Worm (Caenorhabditis elegans) whole organism, L4 larva: ENCODE results near the gene pqn-8.

Experiments used
- F10B5.3 ChIP-seq: sonication (generic microtip); optimal IDR thresholded peaks from 2 replicates; lab custom pipeline; 2016; ENCODE audit warnings: mild to moderate bottlenecking, missing genetic modification characterization, missing compliant biosample characterization
- F37D6.2 ChIP-seq: sonication (generic microtip); optimal IDR thresholded peaks from 2 replicates; lab custom pipeline; 2016; ENCODE audit warnings: mild to moderate bottlenecking, missing genetic modification characterization, missing compliant biosample characterization
- F49E8.2 ChIP-seq: sonication (generic microtip); optimal IDR thresholded peaks from 2 replicates; lab custom pipeline; 2016; ENCODE audit warnings: missing compliant biosample characterization, mild to moderate bottlenecking, missing genetic modification characterization, borderline replicate concordance
- R02D3.7 ChIP-seq: fragments of 150-350 bp; sonication (generic microtip); optimal IDR thresholded peaks from 3 replicates; lab custom pipeline; 2014; ENCODE audit warnings: missing biosample characterization, missing genetic modification characterization
- T20F7.1 ChIP-seq: fragments of 200-800 bp; sonication (Bioruptor generic); optimal IDR thresholded peaks from 2 replicates; lab custom pipeline; 2018; ENCODE audit warnings: mild to moderate bottlenecking, missing genetic modification characterization, missing compliant biosample characterization
- T26A8.4 ChIP-seq: fragments of 200-800 bp; sonication (Bioruptor generic); IDR thresholded peaks from 2 replicates; pipeline ENCODE4 v1.3.6; 2022; ENCODE audit warnings: missing genetic modification characterization, missing compliant biosample characterization
- Y105C5A.15 ChIP-seq: fragments of 200-800 bp; sonication (Bioruptor generic); IDR thresholded peaks from 2 replicates; pipeline ENCODE4 v1.3.6; 2022; ENCODE audit warnings: missing genetic modification characterization, missing compliant biosample characterization
- ZK337.2 ChIP-seq: fragments of 200-800 bp; sonication (Bioruptor generic); IDR thresholded peaks from 2 replicates; pipeline ENCODE4 v1.3.6; 2022; ENCODE audit warnings: missing genetic modification reagents, missing genetic modification characterization, missing compliant biosample characterization
- aha-1 ChIP-seq: fragments of 150-350 bp; peaks from one replicate; lab custom pipeline; 2014; ENCODE audit warnings: missing biosample characterization, missing genetic modification characterization
- aly-2 ChIP-seq: sonication (generic microtip); optimal IDR thresholded peaks from 2 replicates; lab custom pipeline; 2018; ENCODE audit warnings: missing biosample characterization, missing genetic modification characterization
- arid-1 ChIP-seq: fragments of 200-800 bp; sonication (Bioruptor generic); conservative IDR thresholded peaks from 2 replicates; pipeline ENCODE4 v1.3.6; 2022; ENCODE audit warnings: missing genetic modification reagents, missing genetic modification characterization, missing compliant biosample characterization
- attf-4 ChIP-seq: sonication (generic microtip); optimal IDR thresholded peaks from 3 replicates; lab custom pipeline; 2017; ENCODE audit warnings: missing biosample characterization, missing genetic modification characterization
- ceh-32 ChIP-seq: sonication (generic microtip); optimal IDR thresholded peaks from 2 replicates; lab custom pipeline; 2016; ENCODE audit warnings: mild to moderate bottlenecking, missing genetic modification characterization, missing compliant biosample characterization; ENCODE audit not compliant: poor library complexity
- ceh-44 ChIP-seq: fragments of 200-800 bp; sonication (Bioruptor generic); IDR thresholded peaks from 2 replicates; pipeline ENCODE4 v1.3.6; 2022; ENCODE audit warnings: missing genetic modification reagents, missing genetic modification characterization, missing compliant biosample characterization
- daf-16 ChIP-seq, 3 experiments: sonication (generic microtip); optimal IDR thresholded peaks; 2 replicates each; lab custom pipeline; 2016 to 2017; ENCODE audit warnings: missing genetic modification characterization in 3 of 3, missing genetic modification reagents in 3 of 3, mild to moderate bottlenecking in 2 of 3, missing compliant biosample characterization in 2 of 3, missing biosample characterization in 1 of 3, moderate library complexity in 1 of 3
- daf-19 ChIP-seq: fragments of 200-800 bp; sonication (Bioruptor generic); conservative IDR thresholded peaks from 2 replicates; pipeline ENCODE4 v1.3.6; 2022; ENCODE audit warnings: missing genetic modification characterization, missing compliant biosample characterization
- daf-8 ChIP-seq: fragments of 200-800 bp; sonication (Bioruptor generic); IDR thresholded peaks from 2 replicates; pipeline ENCODE4 v1.3.6; 2022; ENCODE audit warnings: missing genetic modification characterization, missing compliant biosample characterization
- dmd-6 ChIP-seq: fragments of 200-800 bp; sonication (Bioruptor generic); IDR thresholded peaks from 2 replicates; pipeline ENCODE4 v1.3.6; 2022; ENCODE audit warnings: missing genetic modification reagents, missing genetic modification characterization, missing compliant biosample characterization
- dmd-9 ChIP-seq: fragments of 200-800 bp; sonication (Bioruptor generic); IDR thresholded peaks from 2 replicates; pipeline ENCODE4 v1.3.6; 2022; ENCODE audit warnings: missing genetic modification reagents, missing genetic modification characterization, missing compliant biosample characterization
- duxl-1 ChIP-seq: sonication (generic microtip); optimal IDR thresholded peaks from 2 replicates; lab custom pipeline; 2016; ENCODE audit warnings: mild to moderate bottlenecking, missing genetic modification characterization, moderate library complexity, missing compliant biosample characterization; ENCODE audit not compliant: poor library complexity
- egl-43 ChIP-seq: fragments of 200-800 bp; sonication (Bioruptor generic); IDR thresholded peaks from 2 replicates; pipeline ENCODE4 v1.3.6; 2022; ENCODE audit warnings: missing genetic modification reagents, missing genetic modification characterization, missing compliant biosample characterization
- hlh-30 ChIP-seq: sonication (generic microtip); optimal IDR thresholded peaks from 2 replicates; lab custom pipeline; 2017; ENCODE audit warnings: antibody characterized with exemption, mild to moderate bottlenecking, missing genetic modification characterization, missing compliant biosample characterization; ENCODE audit not compliant: insufficient read depth
- hmg-1.1 ChIP-seq: fragments of 200-800 bp; sonication (Bioruptor generic); IDR thresholded peaks from 2 replicates; pipeline ENCODE4 v1.3.6; 2022; ENCODE audit warnings: missing genetic modification reagents, missing genetic modification characterization, missing compliant biosample characterization
- jun-1 ChIP-seq: fragments of 150-350 bp; optimal IDR thresholded peaks from 2 replicates; lab custom pipeline; 2014; ENCODE audit warnings: missing biosample characterization, missing genetic modification reagents, missing genetic modification characterization
- lin-1 ChIP-seq: fragments of 200-800 bp; sonication (Bioruptor generic); IDR thresholded peaks from 2 replicates; pipeline ENCODE4 v1.3.6; 2022; ENCODE audit warnings: missing genetic modification reagents, missing genetic modification characterization, missing compliant biosample characterization
- lin-15B ChIP-seq: fragments of 150-350 bp; sonication (generic microtip); optimal IDR thresholded peaks from 3 replicates; lab custom pipeline; 2014; ENCODE audit warnings: missing biosample characterization, missing genetic modification characterization
- lin-38 ChIP-seq: fragments of 200-800 bp; sonication (Bioruptor generic); IDR thresholded peaks from 2 replicates; pipeline ENCODE4 v1.3.6; 2022; ENCODE audit warnings: missing genetic modification reagents, missing genetic modification characterization, missing compliant biosample characterization
- lin-39 ChIP-seq: fragments of 150-350 bp; optimal IDR thresholded peaks from 2 replicates; lab custom pipeline; 2014; ENCODE audit warnings: missing biosample characterization, missing genetic modification reagents, missing genetic modification characterization
- lir-3 ChIP-seq: sonication (generic microtip); optimal IDR thresholded peaks from 2 replicates; lab custom pipeline; 2016; ENCODE audit warnings: mild to moderate bottlenecking, missing genetic modification characterization, missing compliant biosample characterization
- lsy-2 ChIP-seq, 2 experiments: fragments of 150-350 bp in 1 of 2; sonication (generic microtip) in 1 of 2; optimal IDR thresholded peaks; 2 replicates each; lab custom pipeline; 2014 to 2017; ENCODE audit warnings: missing biosample characterization in 2 of 2, missing genetic modification characterization in 2 of 2
- madf-9 ChIP-seq: fragments of 200-800 bp; sonication (Bioruptor generic); conservative IDR thresholded peaks from 2 replicates; pipeline ENCODE4 v1.3.6; 2022; ENCODE audit warnings: missing genetic modification reagents, missing genetic modification characterization, missing compliant biosample characterization
- mdl-1 ChIP-seq, 2 experiments: fragments of 150-350 bp in 1 of 2; sonication (generic microtip) in 1 of 2; optimal IDR thresholded peaks; 2 replicates each; lab custom pipeline; 2014 to 2017; ENCODE audit warnings: missing biosample characterization in 2 of 2, missing genetic modification characterization in 2 of 2
- mdt-29 ChIP-seq: fragments of 200-800 bp; sonication (Bioruptor generic); IDR thresholded peaks from 2 replicates; pipeline ENCODE4 v1.3.6; 2022; ENCODE audit warnings: missing genetic modification reagents, missing genetic modification characterization, missing compliant biosample characterization
- mep-1 ChIP-seq: fragments of 150-350 bp; sonication (generic microtip); optimal IDR thresholded peaks from 3 replicates; lab custom pipeline; 2014; ENCODE audit warnings: missing biosample characterization, missing genetic modification characterization
- nhr-76 ChIP-seq: fragments of 150-350 bp; optimal IDR thresholded peaks from 2 replicates; lab custom pipeline; 2014; ENCODE audit warnings: missing biosample characterization, missing genetic modification characterization
- saeg-2 ChIP-seq: fragments of 200-800 bp; sonication (Bioruptor generic); IDR thresholded peaks from 2 replicates; pipeline ENCODE4 v1.3.6; 2022; ENCODE audit warnings: missing genetic modification reagents, missing genetic modification characterization, missing compliant biosample characterization
- sdz-12 ChIP-seq: fragments of 200-800 bp; sonication (Bioruptor generic); optimal IDR thresholded peaks from 2 replicates; lab custom pipeline; 2018; ENCODE audit warnings: mild to moderate bottlenecking, missing genetic modification characterization, missing compliant biosample characterization
- set-16 ChIP-seq: fragments of 200-800 bp; sonication (Bioruptor generic); IDR thresholded peaks from 2 replicates; pipeline ENCODE4 v1.3.6; 2022; ENCODE audit warnings: missing genetic modification reagents, missing genetic modification characterization, missing compliant biosample characterization
- spr-3 ChIP-seq: fragments of 200-800 bp; sonication (Bioruptor generic); optimal IDR thresholded peaks from 2 replicates; lab custom pipeline; 2018; ENCODE audit warnings: mild to moderate bottlenecking, missing genetic modification characterization, missing compliant biosample characterization
- tra-1 ChIP-seq: fragments of 200-800 bp; sonication (Bioruptor generic); IDR thresholded peaks from 2 replicates; pipeline ENCODE4 v1.3.6; 2022; ENCODE audit warnings: missing genetic modification reagents, missing genetic modification characterization, missing compliant biosample characterization
- unc-130 ChIP-seq: sonication (generic microtip); optimal IDR thresholded peaks from 2 replicates; lab custom pipeline; 2016; ENCODE audit warnings: missing genetic modification reagents, missing genetic modification characterization, missing compliant biosample characterization
- unc-62 ChIP-seq, 3 experiments: fragments of 150-350 bp in 1 of 3; sonication (generic microtip); optimal IDR thresholded peaks in 2 of 3; peaks in 1 of 3; 1 replicate in 1 of 3; 2 replicates in 2 of 3; lab custom pipeline; 2014 to 2017; ENCODE audit warnings: missing biosample characterization in 3 of 3, missing genetic modification characterization in 3 of 3, missing genetic modification reagents in 3 of 3, missing genotype in 1 of 3
- vab-7 ChIP-seq: fragments of 200-800 bp; sonication (Bioruptor generic); IDR thresholded peaks from 2 replicates; pipeline ENCODE4 v1.3.6; 2022; ENCODE audit warnings: missing genetic modification reagents, missing genetic modification characterization, missing compliant biosample characterization
- zag-1 ChIP-seq: fragments of 150-350 bp; optimal IDR thresholded peaks from 2 replicates; lab custom pipeline; 2014; ENCODE audit warnings: missing biosample characterization, missing genetic modification characterization
- zfp-2 ChIP-seq: sonication (generic microtip); optimal IDR thresholded peaks from 2 replicates; lab custom pipeline; 2016; ENCODE audit warnings: mild to moderate bottlenecking, missing genetic modification characterization, missing compliant biosample characterization
- zfp-3 ChIP-seq: fragments of 200-800 bp; sonication (Bioruptor generic); conservative IDR thresholded peaks from 2 replicates; pipeline ENCODE4 v1.3.6; 2022; ENCODE audit warnings: missing genetic modification reagents, missing genetic modification characterization, missing compliant biosample characterization
- zip-2 ChIP-seq: fragments of 150-350 bp; optimal IDR thresholded peaks from 2 replicates; lab custom pipeline; 2014; ENCODE audit warnings: missing biosample characterization, missing genetic modification characterization

pqn-8 gene

ce11 chrIII:9963447-9963846 lies 34.3 kb downstream of the pqn-8 start:
- TF ChIP-seq ZK337.2 (0 out of 2 replicates have a peak, but pooled peaks have one; percentile 42), spr-3 (GFP tag; lab: Kevin White, UChicago) (no peak), T26A8.4 (GFP tag; lab: Robert Waterston, UW) (0 out of 2 replicates have a peak, but pooled peaks have one; percentile 19)

- TF ChIP-seq arid-1 (GFP tag; lab: Robert Waterston, UW) (no peak), T20F7.1 (GFP tag; lab: Kevin White, UChicago) (no peak), zfp-2 (tag; lab: Kevin White, UChicago) (no peak), jun-1 (tag; lab: Kevin White, UChicago) (peak; percentile 19), T26A8.4 (GFP tag; lab: Robert Waterston, UW) (no peak), aly-2 (tag; lab: Kevin White, UChicago) (no peak), lir-3 (tag; lab: Kevin White, UChicago) (no peak), daf-19 (GFP tag; lab: Robert Waterston, UW) (no peak), hlh-30 (tag; lab: Kevin White, UChicago) (peak; percentile 53), F49E8.2 (tag; lab: Kevin White, UChicago) (no peak), saeg-2 (no peak), Y105C5A.15 (no peak), F37D6.2 (tag; lab: Kevin White, UChicago) (no peak), zfp-3 (GFP tag; lab: Robert Waterston, UW) (no peak), daf-8 (no peak), vab-7 (no peak), ceh-32 (tag; lab: Kevin White, UChicago) (no peak), R02D3.7 (tag; lab: Kevin White, UChicago) (no peak), lin-38 (GFP tag; lab: Robert Waterston, UW) (no peak), unc-62 (GFP tag; optimal IDR thresholded peaks at IDR 0.05 in 1 of 2; lab: Kevin White, UChicago) (peak in 1 of 2 experiments; percentile 63), unc-62 (tag; optimal IDR thresholded peaks at IDR 0.05; lab: Kevin White, UChicago) (no peak), set-16 (GFP tag; lab: Robert Waterston, UW) (no peak), zip-2 (tag; lab: Kevin White, UChicago) (no peak), F10B5.3 (tag; lab: Kevin White, UChicago) (no peak), mdt-29 (no peak), dmd-6 (GFP tag; lab: Robert Waterston, UW) (peak; percentile 45; the same call in 1 of the 2 replicates), lin-1 (GFP tag; lab: Robert Waterston, UW) (no peak), lsy-2 (tag; optimal IDR thresholded peaks at IDR 0.05; lab: Kevin White, UChicago) (no peak), mep-1 (tag; lab: Kevin White, UChicago) (no peak), zag-1 (tag; lab: Kevin White, UChicago) (no peak), unc-130 (GFP tag; lab: Kevin White, UChicago) (no peak), dmd-9 (GFP tag; lab: Robert Waterston, UW) (no peak), mdl-1 (tag; optimal IDR thresholded peaks at IDR 0.05; lab: Kevin White, UChicago) (no peak), lin-39 (tag; lab: Kevin White, UChicago) (no peak), daf-16 (GFP tag; optimal IDR thresholded peaks at IDR 0.05; lab: Kevin White, UChicago) (no peak), daf-16 (tag; optimal IDR thresholded peaks at IDR 0.05; lab: Kevin White, UChicago) (peak; percentile 49), lin-15B (tag; lab: Kevin White, UChicago) (no peak), sdz-12 (no peak), tra-1 (GFP tag; lab: Robert Waterston, UW) (no peak), hmg-1.1 (GFP tag; lab: Robert Waterston, UW) (no peak), duxl-1 (no peak), nhr-76 (tag; lab: Kevin White, UChicago) (no peak), ceh-44 (GFP tag; lab: Robert Waterston, UW) (no peak), aha-1 (tag; lab: Kevin White, UChicago) (no peak), attf-4 (no peak), egl-43 (GFP tag; lab: Robert Waterston, UW) (no peak), madf-9 (no peak)
These were observed 41.0 kb downstream of the pqn-8 start, which contains the start of gene alx-1 for ce11 chrIII:9956665-9957401. Gene alx-1 (plus strand): TSS chrIII:9957351.
